Worm (Caenorhabditis elegans) whole organism, young adult: ENCODE data around the gene F19H6.6.
A peak's percentile ranks its signal among the peaks of the same experiment; 100 is the strongest.

Experiments used
- B0035.1 ChIP-seq: sonication (generic microtip); optimal IDR thresholded peaks from 2 replicates; lab custom pipeline; 2016; ENCODE audit warnings: missing genetic modification characterization, mild to moderate bottlenecking, missing compliant biosample characterization, missing genotype, missing genetic modification reagents
- D2030.7 ChIP-seq: fragments of 200-800 bp; sonication (Bioruptor generic); IDR thresholded peaks from 2 replicates; pipeline ENCODE4 v1.3.6; 2022; ENCODE audit warnings: missing genetic modification reagents, missing genetic modification characterization, missing compliant biosample characterization
- F10E7.11 ChIP-seq: sonication (generic microtip); optimal IDR thresholded peaks from 2 replicates; lab custom pipeline; 2017; ENCODE audit warnings: mild to moderate bottlenecking, missing genetic modification characterization, moderate library complexity, missing compliant biosample characterization
- F33H1.4 ChIP-seq: fragments of 200-800 bp; sonication (Bioruptor generic); IDR thresholded peaks from 2 replicates; pipeline ENCODE4 v1.3.6; 2022; ENCODE audit warnings: missing genetic modification reagents, missing genetic modification characterization, missing compliant biosample characterization
- F37B4.10 ChIP-seq: fragments of 200-800 bp; sonication (Bioruptor generic); IDR thresholded peaks from 2 replicates; pipeline ENCODE4 v1.3.6; 2022; ENCODE audit warnings: missing genetic modification characterization, missing compliant biosample characterization
- F49E8.2 ChIP-seq: sonication (generic microtip); optimal IDR thresholded peaks from 3 replicates; lab custom pipeline; 2017; ENCODE audit warnings: missing genetic modification characterization, mild to moderate bottlenecking, missing compliant biosample characterization, antibody characterized with exemption, moderate library complexity; ENCODE audit not compliant: insufficient read depth
- T26A5.8 ChIP-seq: sonication (generic microtip); optimal IDR thresholded peaks from 2 replicates; lab custom pipeline; 2016; ENCODE audit warnings: missing genetic modification characterization, missing compliant biosample characterization
- Y95B8A.8 ChIP-seq: fragments of 200-800 bp; sonication (Bioruptor generic); IDR thresholded peaks from 2 replicates; pipeline ENCODE4 v1.3.6; 2022; ENCODE audit warnings: missing genetic modification reagents, missing genetic modification characterization, missing compliant biosample characterization
- ZK185.1 ChIP-seq: sonication (generic microtip); optimal IDR thresholded peaks from 2 replicates; lab custom pipeline; 2016; ENCODE audit warnings: mild to moderate bottlenecking, missing genetic modification characterization, missing compliant biosample characterization; ENCODE audit not compliant: poor library complexity, severe bottlenecking
- aptf-2 ChIP-seq: fragments of 200-800 bp; sonication (Bioruptor generic); conservative IDR thresholded peaks from 2 replicates; pipeline ENCODE4 v1.3.6; 2022; ENCODE audit warnings: missing genetic modification reagents, missing genetic modification characterization, missing compliant biosample characterization
- attf-6 ChIP-seq: fragments of 200-800 bp; sonication (Bioruptor generic); IDR thresholded peaks from 2 replicates; pipeline ENCODE4 v1.3.6; 2022; ENCODE audit warnings: missing genetic modification reagents, missing genetic modification characterization, missing compliant biosample characterization
- bed-2 ChIP-seq: fragments of 200-800 bp; sonication (Bioruptor generic); IDR thresholded peaks from 2 replicates; pipeline ENCODE4 v1.3.6; 2022; ENCODE audit warnings: missing genetic modification reagents, missing genetic modification characterization, missing compliant biosample characterization
- ceh-58 ChIP-seq: fragments of 200-800 bp; sonication (Bioruptor generic); IDR thresholded peaks from 2 replicates; pipeline ENCODE4 v1.3.6; 2022; ENCODE audit warnings: missing genetic modification characterization, missing compliant biosample characterization
- ekl-4 ChIP-seq: fragments of 200-800 bp; sonication (Bioruptor generic); IDR thresholded peaks from 2 replicates; pipeline ENCODE4 v1.3.6; 2022; ENCODE audit warnings: missing genetic modification reagents, missing genetic modification characterization, missing compliant biosample characterization
- gei-17 ChIP-seq: fragments of 200-800 bp; sonication (Bioruptor generic); optimal IDR thresholded peaks from 2 replicates; lab custom pipeline; 2018; ENCODE audit warnings: mild to moderate bottlenecking, missing genetic modification characterization, missing compliant biosample characterization
- hmg-20 ChIP-seq: fragments of 200-800 bp; sonication (Bioruptor generic); IDR thresholded peaks from 2 replicates; pipeline ENCODE4 v1.3.6; 2022; ENCODE audit warnings: missing genetic modification reagents, missing genetic modification characterization, missing compliant biosample characterization
- let-526 ChIP-seq: fragments of 200-800 bp; sonication (Bioruptor generic); IDR thresholded peaks from 2 replicates; pipeline ENCODE4 v1.3.6; 2022; ENCODE audit warnings: missing genetic modification reagents, missing genetic modification characterization, missing compliant biosample characterization
- let-607 ChIP-seq, 2 experiments: fragments of 200-800 bp in 1 of 2; sonication (Bioruptor generic) in 1 of 2; sonication (generic microtip) in 1 of 2; optimal IDR thresholded peaks; 2 replicates each; lab custom pipeline; 2016 to 2018; ENCODE audit warnings: mild to moderate bottlenecking in 2 of 2, missing compliant biosample characterization in 2 of 2, missing genetic modification characterization in 2 of 2, moderate library complexity in 2 of 2, missing genotype in 1 of 2
- lin-54 ChIP-seq: fragments of 200-800 bp; sonication (Bioruptor generic); optimal IDR thresholded peaks from 2 replicates; lab custom pipeline; 2018; ENCODE audit warnings: mild to moderate bottlenecking, missing genetic modification characterization, missing compliant biosample characterization
- lir-1 ChIP-seq: fragments of 200-800 bp; sonication (Bioruptor generic); conservative IDR thresholded peaks from 2 replicates; pipeline ENCODE4 v1.3.6; 2022; ENCODE audit warnings: missing genetic modification reagents, missing genetic modification characterization, missing compliant biosample characterization
- lsy-27 ChIP-seq: sonication (generic microtip); optimal IDR thresholded peaks from 2 replicates; lab custom pipeline; 2017; ENCODE audit warnings: missing genetic modification characterization, mild to moderate bottlenecking, missing compliant biosample characterization, antibody characterized with exemption, missing genotype, borderline replicate concordance; ENCODE audit not compliant: insufficient read depth
- mel-28 ChIP-seq: sonication (generic microtip); optimal IDR thresholded peaks from 2 replicates; lab custom pipeline; 2016; ENCODE audit warnings: borderline replicate concordance, mild to moderate bottlenecking, missing genetic modification characterization, missing compliant biosample characterization
- nfyb-1 ChIP-seq: fragments of 200-800 bp; sonication (Bioruptor generic); IDR thresholded peaks from 2 replicates; pipeline ENCODE4 v1.3.6; 2022; ENCODE audit warnings: missing genetic modification reagents, missing genetic modification characterization, missing compliant biosample characterization
- nhr-120 ChIP-seq: fragments of 200-800 bp; sonication (Bioruptor generic); IDR thresholded peaks from 2 replicates; pipeline ENCODE4 v1.3.6; 2022; ENCODE audit warnings: missing genetic modification characterization, missing compliant biosample characterization
- nhr-80 ChIP-seq: sonication (generic microtip); optimal IDR thresholded peaks from 2 replicates; lab custom pipeline; 2016; ENCODE audit warnings: missing genetic modification characterization, missing compliant biosample characterization
- rpc-1 ChIP-seq, 2 experiments: fragments of 150-350 bp in 1 of 2; sonication (generic microtip) in 1 of 2; optimal IDR thresholded peaks; 2 replicates each; lab custom pipeline; 2014 to 2018; ENCODE audit warnings: missing biosample characterization in 1 of 2, missing genetic modification characterization in 1 of 2, missing genetic modification reagents in 1 of 2, missing genotype in 1 of 2
- sea-2 ChIP-seq: fragments of 200-800 bp; sonication (Bioruptor generic); IDR thresholded peaks from 2 replicates; pipeline ENCODE4 v1.3.6; 2022; ENCODE audit warnings: missing genetic modification characterization, missing compliant biosample characterization
- snpc-3.4 ChIP-seq: sonication (generic microtip); optimal IDR thresholded peaks from 2 replicates; lab custom pipeline; 2017; ENCODE audit warnings: missing genetic modification characterization, mild to moderate bottlenecking, missing compliant biosample characterization, antibody characterized with exemption, moderate library complexity, missing genotype, missing genetic modification reagents
- sptf-2 ChIP-seq: fragments of 200-800 bp; sonication (Bioruptor generic); optimal IDR thresholded peaks from 2 replicates; lab custom pipeline; 2018; ENCODE audit warnings: mild to moderate bottlenecking, missing genetic modification characterization, missing compliant biosample characterization
- unc-130 ChIP-seq: sonication (generic microtip); optimal IDR thresholded peaks from 2 replicates; lab custom pipeline; 2016; ENCODE audit warnings: missing genetic modification reagents, missing genetic modification characterization, missing compliant biosample characterization
- zim-3 ChIP-seq: sonication (generic microtip); optimal IDR thresholded peaks from 2 replicates; lab custom pipeline; 2017; ENCODE audit warnings: mild to moderate bottlenecking, missing genetic modification characterization, moderate library complexity, missing compliant biosample characterization
- ztf-6 ChIP-seq: fragments of 200-800 bp; sonication (Bioruptor generic); IDR thresholded peaks from 2 replicates; pipeline ENCODE4 v1.3.6; 2022; ENCODE audit warnings: missing genetic modification reagents, missing genetic modification characterization, missing compliant biosample characterization

F19H6.6 gene

ce11 chrX:12367498-12367897 is 6.9 kb downstream of the F19H6.6 start (continued):
- TF ChIP-seq zim-3 (no peak), ceh-58 (GFP tag; lab: Robert Waterston, UW) (no peak), let-607 (tag; optimal IDR thresholded peaks at IDR 0.05; lab: Kevin White, UChicago) (no peak), ekl-4 (GFP tag; lab: Robert Waterston, UW) (peak; percentile 41; the same call in 1 of the 2 replicates), F33H1.4 (GFP tag; lab: Robert Waterston, UW) (no peak)
- TF ChIP-seq, all 124 proteins: peak for 49

- TF ChIP-seq hmg-20 (GFP tag; lab: Robert Waterston, UW) (no peak), gei-17 (no peak)
These were observed 10.7 kb downstream of the F19H6.6 start, which contains the start of gene rif-1.2 for ce11 chrX:12371321-12371720. Gene rif-1.2, minus strand, starts transcription at chrX:12371421.

ce11 chrX:12375783-12376182 is 15.2 kb downstream of the F19H6.6 start:
- no peak for TF ChIP-seq mel-28
- TF ChIP-seq, all 124 proteins: peak for 0

- no peak for TF ChIP-seq lin-54 (GFP tag; lab: Kevin White, UChicago)
- TF ChIP-seq lsy-27 (tag; lab: Kevin White, UChicago), result no peak
- TF ChIP-seq F49E8.2, result no peak
- TF ChIP-seq F37B4.10 (GFP tag; lab: Robert Waterston, UW), result no peak
- TF ChIP-seq mel-28, result no peak
- no peak for TF ChIP-seq sea-2 (GFP tag; lab: Robert Waterston, UW)
- TF ChIP-seq D2030.7, result no peak
- TF ChIP-seq unc-130 (GFP tag; lab: Kevin White, UChicago), result no peak
- TF ChIP-seq snpc-3.4, result no peak
- no peak for TF ChIP-seq B0035.1
- TF ChIP-seq nfyb-1 (GFP tag; lab: Robert Waterston, UW), result no peak
- no peak for TF ChIP-seq rpc-1 (optimal IDR thresholded peaks at IDR 0.05; lab: Kevin White, UChicago)
- no peak for TF ChIP-seq rpc-1 (tag; optimal IDR thresholded peaks at IDR 0.05; lab: Kevin White, UChicago)
- TF ChIP-seq zim-3, result no peak
These were observed 17.7 kb downstream of the F19H6.6 start, which contains the start of gene glb-13 for ce11 chrX:12378293-12378692. Gene glb-13, minus strand, starts transcription at chrX:12378393.

ce11 chrX:12391380-12391779 is 30.8 kb downstream of the F19H6.6 start, which contains the start of gene nekl-3:
Gene nekl-3, minus strand, starts transcription at chrX:12391480.
- TF ChIP-seq ztf-6 (GFP tag; lab: Robert Waterston, UW), result no peak
- no peak for TF ChIP-seq Y95B8A.8 (GFP tag; lab: Robert Waterston, UW)
- TF ChIP-seq sptf-2, result no peak
- TF ChIP-seq attf-6 (GFP tag; lab: Robert Waterston, UW), result no peak
- TF ChIP-seq unc-130 (GFP tag; lab: Kevin White, UChicago), result no peak
- TF ChIP-seq let-526 (GFP tag; lab: Robert Waterston, UW), result no peak
- no peak for TF ChIP-seq nhr-80 (tag; lab: Kevin White, UChicago)
- no peak for TF ChIP-seq nhr-120 (GFP tag; lab: Robert Waterston, UW)
- no peak for TF ChIP-seq F10E7.11 (tag; lab: Kevin White, UChicago)
- TF ChIP-seq lsy-27 (tag; lab: Kevin White, UChicago), result no peak
- TF ChIP-seq aptf-2 (GFP tag; lab: Robert Waterston, UW), result no peak
- TF ChIP-seq mel-28, result no peak
- TF ChIP-seq lin-54 (GFP tag; lab: Kevin White, UChicago), result no peak
- no peak for TF ChIP-seq lir-1 (GFP tag; lab: Robert Waterston, UW)
- TF ChIP-seq ZK185.1 (tag; lab: Kevin White, UChicago), result no peak
- TF ChIP-seq T26A5.8, result no peak
- TF ChIP-seq bed-2, result no peak
